Worm (Caenorhabditis elegans): ENCODE data around the gene elo-7.

elo-7 gene

DNA sequence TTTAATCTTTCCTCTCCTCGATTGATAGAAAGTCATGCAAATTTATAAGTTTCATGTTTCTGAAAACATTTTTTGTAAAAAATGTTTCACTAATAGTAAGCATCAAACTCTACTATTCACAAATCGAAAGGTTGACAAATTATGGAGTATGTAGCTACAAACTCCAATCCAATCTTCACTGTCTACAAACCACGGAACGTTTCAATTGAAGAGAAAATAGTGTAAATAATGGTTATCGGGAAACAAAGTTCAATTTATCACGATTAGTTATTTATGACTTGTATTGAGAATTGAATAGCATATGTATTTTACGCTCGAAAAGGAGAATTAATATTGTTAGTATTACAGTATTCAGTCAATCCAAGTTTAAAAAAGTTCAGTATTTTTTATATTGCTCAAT, 30.1 kb upstream of the elo-7 start:
- TF ChIP-seq C34B4.2 (tag; optimal IDR thresholded peaks at IDR 0.05): no peak
- no peak for TF ChIP-seq hlh-4 (tag; optimal IDR thresholded peaks at IDR 0.05)
- TF ChIP-seq nhr-19 (GFP tag; conservative IDR thresholded peaks at IDR 0.05): no peak
- TF ChIP-seq ets-5 (GFP tag; IDR thresholded peaks at IDR 0.05): no peak
- TF ChIP-seq irx-1 (tag; optimal IDR thresholded peaks at IDR 0.05): no peak
- no peak for TF ChIP-seq lin-14 (GFP tag; optimal IDR thresholded peaks at IDR 0.05)

DNA sequence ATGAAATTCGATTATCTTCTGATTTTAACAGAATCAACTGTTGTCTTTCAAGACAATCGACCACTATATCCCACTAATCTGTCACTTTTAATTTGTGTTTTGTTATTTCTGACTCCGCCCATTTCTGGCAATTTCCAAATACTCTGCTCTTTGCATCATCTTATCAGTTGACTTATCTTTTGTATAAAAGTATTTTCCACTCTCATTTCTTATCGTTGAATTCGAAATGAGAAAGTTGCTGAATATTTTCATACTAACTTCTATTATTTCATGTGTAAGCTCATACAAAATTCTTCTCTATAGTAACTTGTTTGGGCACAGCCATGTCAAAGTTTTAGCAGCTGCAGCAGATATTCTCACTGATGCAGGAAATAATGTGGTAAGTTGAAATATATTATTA, 29.6 kb upstream of the elo-7 start, which contains the start of gene ugt-21:
TSS of gene ugt-21 (plus strand) at position 212 of the 400 bp plus-strand sequence.
- TF ChIP-seq efl-1 (optimal IDR thresholded peaks at IDR 0.05) (no peak), efl-1 (GFP tag; optimal IDR thresholded peaks at IDR 0.05 in 1 of 2) (peak in 1 of 2 experiments; percentile 69), elt-2 (tag; optimal IDR thresholded peaks at IDR 0.05) (peak; percentile 69), nhr-90 (tag; optimal IDR thresholded peaks at IDR 0.05; ENCODE audit: poor library complexity) (no peak)

DNA sequence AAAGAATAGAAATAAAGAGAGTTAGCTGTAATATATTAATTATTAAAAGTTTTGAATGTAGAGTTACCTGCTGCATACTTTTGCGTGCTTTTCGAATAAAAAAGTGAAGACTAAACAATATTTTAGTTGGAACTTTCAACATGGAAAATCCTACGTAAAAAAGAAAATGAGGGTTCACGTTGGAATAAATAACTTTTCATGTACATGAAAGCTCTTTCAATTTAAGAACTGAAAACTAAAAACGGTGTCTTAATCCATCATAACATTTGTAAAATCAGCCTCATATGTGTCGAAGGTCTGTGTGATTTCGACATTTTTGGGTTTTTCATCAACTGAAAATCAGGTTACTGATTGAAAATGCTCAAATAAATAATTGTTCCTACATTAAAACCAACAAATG, 23.5 kb upstream of the elo-7 start, which contains the start of gene ttr-9:
TSS of gene ttr-9 (minus strand) at position 101 of the 400 bp plus-strand sequence.
- no peak for TF ChIP-seq irx-1 (tag; optimal IDR thresholded peaks at IDR 0.05)
- TF ChIP-seq nhr-11 (tag; optimal IDR thresholded peaks at IDR 0.05): no peak

DNA sequence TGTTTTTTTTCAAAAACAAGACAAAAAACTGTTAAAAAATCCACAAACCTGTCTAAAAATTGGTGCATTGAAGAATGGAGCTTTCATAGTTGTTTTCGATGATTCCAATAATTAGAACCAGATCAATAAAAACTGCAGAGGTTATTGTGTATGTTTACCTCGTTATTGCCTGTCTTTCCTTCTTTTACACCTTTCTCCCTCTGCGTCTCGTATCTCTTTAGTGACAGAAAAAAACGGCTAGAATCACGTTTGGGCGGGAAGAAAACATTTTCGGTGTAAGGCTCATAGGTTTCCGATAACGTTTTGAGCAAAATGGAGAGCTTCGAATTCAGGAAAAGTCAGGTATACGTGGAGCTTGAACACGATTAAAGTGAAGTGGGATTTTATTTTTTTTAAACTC, 21.1 kb upstream of the elo-7 start, which contains the start of gene ethe-1:
TSS of gene ethe-1 (minus strand) at position 150 of the 400 bp plus-strand sequence.
- TF ChIP-seq efl-1 (optimal IDR thresholded peaks at IDR 0.05) (peak; percentile 3 to 4), efl-1 (GFP tag; optimal IDR thresholded peaks at IDR 0.05 in 1 of 2) (peak in 1 of 2 experiments; percentile 91), C04F5.9 (tag; optimal IDR thresholded peaks at IDR 0.05) (no peak), hlh-4 (tag; optimal IDR thresholded peaks at IDR 0.05) (no peak), lin-35 (GFP tag; optimal IDR thresholded peaks at IDR 0.05) (peak in 1 of 2 experiments; percentile 22), skn-1 (tag; optimal IDR thresholded peaks at IDR 0.05) (no peak), efl-3 (GFP tag; optimal IDR thresholded peaks at IDR 0.05) (no peak), dpl-1 (GFP tag; optimal IDR thresholded peaks at IDR 0.05) (peak in 2 of 3 experiments; percentile 0 to 26), snpc-4 (tag; optimal IDR thresholded peaks at IDR 0.05) (peak; percentile 32), blmp-1 (tag; optimal IDR thresholded peaks at IDR 0.05) (peak; percentile 14), unc-86 (tag; optimal IDR thresholded peaks at IDR 0.05) (no peak)

DNA sequence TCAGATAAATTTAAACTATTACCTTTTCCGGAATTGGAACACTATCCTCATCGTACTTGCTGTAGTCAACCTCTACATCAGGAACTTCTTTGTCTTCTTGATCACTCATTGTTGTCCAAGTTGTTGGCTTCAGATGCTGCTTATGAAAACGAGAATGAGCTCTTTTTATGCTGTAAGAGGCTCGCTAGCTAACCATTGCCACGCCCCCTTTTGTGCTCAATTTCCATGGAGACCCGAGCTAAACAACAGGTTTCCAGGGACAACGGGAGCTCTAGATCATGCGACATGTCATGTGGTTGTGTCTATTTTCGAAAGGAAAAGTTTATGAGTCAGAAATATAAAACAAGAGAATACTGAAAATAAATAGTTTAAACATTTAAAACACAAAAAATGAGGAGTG, 19.3 kb upstream of the elo-7 start, which contains the start of gene C33A12.4:
TSS of gene C33A12.4 (minus strand) at position 131 of the 400 bp plus-strand sequence.
- TF ChIP-seq mef-2 (tag; optimal IDR thresholded peaks at IDR 0.05) (no peak), ets-5 (GFP tag; IDR thresholded peaks at IDR 0.05) (no peak), swsn-7 (tag; optimal IDR thresholded peaks at IDR 0.05) (peak; percentile 5), nhr-77 (tag; optimal IDR thresholded peaks at IDR 0.05) (no peak), egl-27 (tag; optimal IDR thresholded peaks at IDR 0.05) (no peak), ceh-90 (tag; optimal IDR thresholded peaks at IDR 0.05) (no peak), pax-3 (tag; optimal IDR thresholded peaks at IDR 0.05) (peak; percentile 10), mep-1 (tag; optimal IDR thresholded peaks at IDR 0.05) (peak; percentile 14), pag-3 (tag; optimal IDR thresholded peaks at IDR 0.05; ENCODE audit: borderline replicate concordance, insufficient read depth) (no peak), fkh-10 (GFP tag; optimal IDR thresholded peaks at IDR 0.05) (peak; percentile 24), elt-3 (tag; optimal IDR thresholded peaks at IDR 0.05) (no peak), nhr-47 (tag; optimal IDR thresholded peaks at IDR 0.05) (peak; percentile 53), ceh-82 (tag; optimal IDR thresholded peaks at IDR 0.05) (no peak), mab-9 (GFP tag; IDR thresholded peaks at IDR 0.05) (no peak), alr-1 (tag; optimal IDR thresholded peaks at IDR 0.05; ENCODE audit: borderline replicate concordance) (no peak), tbx-2 (tag; optimal IDR thresholded peaks at IDR 0.05) (no peak), fkh-8 (tag; optimal IDR thresholded peaks at IDR 0.05) (peak; percentile 95), unc-98 (GFP tag; IDR thresholded peaks at IDR 0.05) (no peak), aly-2 (tag; optimal IDR thresholded peaks at IDR 0.05) (no peak), sup-37 (GFP tag; optimal IDR thresholded peaks at IDR 0.05) (no peak), jun-1 (tag; optimal IDR thresholded peaks at IDR 0.05) (no peak), nhr-71 (tag; optimal IDR thresholded peaks at IDR 0.05) (peak; percentile 38), fos-1 (tag; optimal IDR thresholded peaks at IDR 0.05) (peak; percentile 9), lin-13 (GFP tag; optimal IDR thresholded peaks at IDR 0.05) (peak; percentile 5), unc-130 (tag; optimal IDR thresholded peaks at IDR 0.05) (no peak), Y116A8C.19 (tag; optimal IDR thresholded peaks at IDR 0.05; ENCODE audit: borderline replicate concordance) (no peak), xbp-1 (tag; optimal IDR thresholded peaks at IDR 0.05) (peak; percentile 30)
